Worm (Caenorhabditis elegans) whole organism, L3 larva: ENCODE results near the gene ZC21.6.

Experiments used
- ceh-9 ChIP-seq: sonication (generic microtip); optimal IDR thresholded peaks from 2 replicates; lab custom pipeline; 2018; ENCODE audit warnings: missing biosample characterization, missing genetic modification characterization
- egl-27 ChIP-seq: sonication (generic microtip); optimal IDR thresholded peaks from 4 replicates; lab custom pipeline; 2017; ENCODE audit warnings: missing biosample characterization, missing genetic modification reagents, missing genetic modification characterization
- fkh-2 ChIP-seq: fragments of 150-350 bp; optimal IDR thresholded peaks from 2 replicates; lab custom pipeline; 2014; ENCODE audit warnings: missing biosample characterization, missing genetic modification reagents, missing genetic modification characterization
- nhr-11 ChIP-seq: fragments of 150-350 bp; optimal IDR thresholded peaks from 2 replicates; lab custom pipeline; 2014; ENCODE audit warnings: missing biosample characterization, missing genetic modification characterization
- nhr-237 ChIP-seq: fragments of 150-350 bp; optimal IDR thresholded peaks from 2 replicates; lab custom pipeline; 2014; ENCODE audit warnings: missing biosample characterization, missing genetic modification characterization
- pha-4 ChIP-seq: fragments of 150-350 bp; optimal IDR thresholded peaks from 2 replicates; lab custom pipeline; 2014; ENCODE audit warnings: missing biosample characterization, missing genetic modification reagents, missing genetic modification characterization
- unc-62 ChIP-seq: fragments of 150-350 bp; sonication (generic microtip); optimal IDR thresholded peaks from 4 replicates; lab custom pipeline; 2014; ENCODE audit warnings: missing biosample characterization, missing genetic modification reagents, missing genetic modification characterization

ce11 chrIII:8519886-8520285, 25.5 kb downstream of the ZC21.6 start, which contains the start of gene ZC21.8:
- TF ChIP-seq ceh-9 (tag; lab: Kevin White, UChicago) (no peak), nhr-11 (tag; lab: Kevin White, UChicago) (no peak), egl-27 (tag; lab: Kevin White, UChicago) (no peak), fkh-2 (tag; lab: Kevin White, UChicago) (no peak), unc-62 (GFP tag; lab: Kevin White, UChicago) (no peak), pha-4 (tag; lab: Kevin White, UChicago) (no peak), nhr-237 (tag; lab: Kevin White, UChicago) (no peak)
